Fruit fly (Drosophila melanogaster) whole organism: ENCODE results near the gene CG45045.

ENCODE experiments used
- CG8478 ChIP-seq: fragments of >200 bp; optimal IDR thresholded peaks from 2 replicates; lab custom pipeline; 2018; ENCODE audit warnings: inconsistent platforms
- Dll ChIP-seq: fragments of >200 bp; optimal IDR thresholded peaks from 2 replicates; lab custom pipeline; 2017

- TF ChIP-seq CG8478 (lab: Kevin White, UChicago) (no peak), Dll (no peak)
Measured at dm6 chr3R:17714370-17714769, 47.0 kb downstream of the CG45045 start.
